Worm (Caenorhabditis elegans): ENCODE measurements around the gene set-21.

set-21 gene

ce11 chrIV:4408714-4409113 is 18.1 kb downstream of the set-21 start (continued):
- TF ChIP-seq set-16 (GFP tag; IDR thresholded peaks at IDR 0.05) (peak; percentile 38; the same call in 1 of the 2 replicates), mes-2 (tag; optimal IDR thresholded peaks at IDR 0.05; ENCODE audit: poor library complexity, severe bottlenecking) (no peak), dmd-8 (GFP tag; IDR thresholded peaks at IDR 0.05) (no peak), sdz-12 (GFP tag; optimal IDR thresholded peaks at IDR 0.05) (no peak), T26A8.4 (GFP tag; IDR thresholded peaks at IDR 0.05) (no peak), vab-7 (GFP tag; IDR thresholded peaks at IDR 0.05) (no peak), hlh-30 (tag; optimal IDR thresholded peaks at IDR 0.05; ENCODE audit: insufficient read depth) (peak; percentile 24), F26F4.8 (GFP tag; conservative IDR thresholded peaks at IDR 0.05) (0 out of 2 replicates have a peak, but pooled peaks have one; percentile 20), R02D3.7 (tag; optimal IDR thresholded peaks at IDR 0.05) (no peak), mxl-3 (GFP tag; optimal IDR thresholded peaks at IDR 0.05) (peak; percentile 22), unc-62 (GFP tag; optimal IDR thresholded peaks at IDR 0.05 in 1 of 2) (peak in 1 of 2 experiments; percentile 19), unc-62 (tag; optimal IDR thresholded peaks at IDR 0.05) (no peak), snpc-1.2 (GFP tag; IDR thresholded peaks at IDR 0.05) (no peak)

ce11 chrIV:4410526-4410925 is 19.9 kb downstream of the set-21 start:
- TF ChIP-seq ama-1 (optimal IDR thresholded peaks at IDR 0.05) (peak; percentile 53), aha-1 (tag) (peak; percentile 49), nhr-76 (tag; optimal IDR thresholded peaks at IDR 0.05) (no peak)

ce11 chrIV:4411311-4411947 is 20.8 kb downstream of the set-21 start:
- TF ChIP-seq lin-13 (GFP tag; optimal IDR thresholded peaks at IDR 0.05) (no peak), aha-1 (tag) (peak; percentile 2), set-16 (GFP tag; IDR thresholded peaks at IDR 0.05) (no peak), hif-1 (tag; optimal IDR thresholded peaks at IDR 0.05) (peak in 1 of 2 experiments; percentile 5), zfp-3 (GFP tag; conservative IDR thresholded peaks at IDR 0.05) (0 out of 2 replicates have a peak, but pooled peaks have one; percentile 15), ama-1 (optimal IDR thresholded peaks at IDR 0.05) (peak; percentile 1), unc-62 (GFP tag; optimal IDR thresholded peaks at IDR 0.05 in 1 of 2) (peak in 1 of 2 experiments; percentile 95), unc-62 (tag; optimal IDR thresholded peaks at IDR 0.05) (no peak), ZK546.5 (tag; optimal IDR thresholded peaks at IDR 0.05) (no peak), vab-7 (GFP tag; IDR thresholded peaks at IDR 0.05) (no peak)

ce11 chrIV:4411948-4412335 is 21.3 kb downstream of the set-21 start:
- TF ChIP-seq set-16 (GFP tag; IDR thresholded peaks at IDR 0.05) (peak; percentile 67), F44E2.7 (GFP tag; IDR thresholded peaks at IDR 0.05) (no peak)

- TF ChIP-seq unc-62 (GFP tag; optimal IDR thresholded peaks at IDR 0.05 in 1 of 2): peak in 1 of 2 experiments; percentile 84
- TF ChIP-seq unc-62 (tag; optimal IDR thresholded peaks at IDR 0.05): no peak
- peak; percentile 86 for TF ChIP-seq aha-1 (tag)
- TF ChIP-seq set-16 (GFP tag; IDR thresholded peaks at IDR 0.05): no peak
- no peak for TF ChIP-seq skn-1 (tag; optimal IDR thresholded peaks at IDR 0.05)
- TF ChIP-seq lin-15B (tag; optimal IDR thresholded peaks at IDR 0.05): no peak
- TF ChIP-seq gei-8 (GFP tag; optimal IDR thresholded peaks at IDR 0.05): peak; percentile 18
- TF ChIP-seq dpl-1 (GFP tag; optimal IDR thresholded peaks at IDR 0.05): no peak
- peak; percentile 10 for TF ChIP-seq sdz-12 (GFP tag; optimal IDR thresholded peaks at IDR 0.05)
- TF ChIP-seq madf-9 (GFP tag; conservative IDR thresholded peaks at IDR 0.05): no peak
- TF ChIP-seq dmd-8 (GFP tag; IDR thresholded peaks at IDR 0.05): no peak
- no peak for TF ChIP-seq daf-19 (GFP tag; conservative IDR thresholded peaks at IDR 0.05)
Measured at ce11 chrIV:4413114-4413513, 22.5 kb downstream of the set-21 start.

ce11 chrIV:4422029-4422428 is 31.4 kb downstream of the set-21 start, which contains the start of gene clec-175:
Gene clec-175 (plus strand): TSS chrIV:4422329.
- TF ChIP-seq sdz-12 (GFP tag; optimal IDR thresholded peaks at IDR 0.05) (no peak), lin-39 (tag; optimal IDR thresholded peaks at IDR 0.05) (no peak), dmd-9 (GFP tag; IDR thresholded peaks at IDR 0.05) (no peak), F26F4.8 (GFP tag; conservative IDR thresholded peaks at IDR 0.05) (no peak), egl-43 (GFP tag; IDR thresholded peaks at IDR 0.05) (no peak), rbr-2 (tag; optimal IDR thresholded peaks at IDR 0.05) (no peak), nhr-25 (tag; optimal IDR thresholded peaks at IDR 0.05; ENCODE audit: borderline replicate concordance, insufficient read depth) (no peak), tra-1 (GFP tag; IDR thresholded peaks at IDR 0.05) (no peak), F44E2.7 (GFP tag; IDR thresholded peaks at IDR 0.05) (no peak), spr-1 (tag; optimal IDR thresholded peaks at IDR 0.05) (no peak), lin-1 (GFP tag; IDR thresholded peaks at IDR 0.05) (no peak), ZK546.5 (tag; optimal IDR thresholded peaks at IDR 0.05) (no peak), ceh-44 (GFP tag; IDR thresholded peaks at IDR 0.05) (no peak), daf-19 (GFP tag; conservative IDR thresholded peaks at IDR 0.05) (no peak), egl-27 (tag; optimal IDR thresholded peaks at IDR 0.05) (no peak), Y48G9A.11 (GFP tag; IDR thresholded peaks at IDR 0.05) (no peak), lsy-2 (tag; optimal IDR thresholded peaks at IDR 0.05) (no peak), ztf-11 (tag; optimal IDR thresholded peaks at IDR 0.05) (no peak)
